Fruit fly (Drosophila melanogaster): Measurements from ENCODE around the gene CG2656.

Gene CG2656

dm6 chr3R:7171384-7172099 is 27.0 kb downstream of the CG2656 start:
- no peak for TF ChIP-seq insv (optimal IDR thresholded peaks at IDR 0.05)
- no peak for TF ChIP-seq h (optimal IDR thresholded peaks at IDR 0.05)
- no peak for TF ChIP-seq ttk (optimal IDR thresholded peaks at IDR 0.05)
- no peak for TF ChIP-seq Sin3A (optimal IDR thresholded peaks at IDR 0.05)
- TF ChIP-seq psq (optimal IDR thresholded peaks at IDR 0.05): no peak
- TF ChIP-seq Myc (optimal IDR thresholded peaks at IDR 0.05): no peak

DNA sequence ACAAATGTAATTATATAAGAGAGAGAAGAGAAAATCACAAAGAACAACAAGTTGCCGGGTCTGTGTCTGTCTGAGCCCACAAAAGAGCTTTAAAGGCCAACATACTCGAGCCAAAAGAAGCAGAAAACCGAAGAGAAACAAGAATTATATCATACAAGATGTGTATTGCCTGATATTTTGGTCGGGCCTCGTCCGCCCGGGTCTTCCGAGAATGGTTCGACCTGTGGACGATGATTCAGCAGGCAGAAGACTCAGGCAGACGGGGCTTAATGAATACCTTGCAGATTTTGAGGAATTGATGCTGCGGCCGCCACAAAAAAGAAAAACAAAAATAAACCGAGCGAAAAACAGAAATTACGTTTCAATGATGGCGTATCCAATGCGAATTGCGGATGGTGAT is 28.5 kb downstream of the CG2656 start:
- no peak for TF ChIP-seq h (optimal IDR thresholded peaks at IDR 0.05)
- TF ChIP-seq Sin3A (optimal IDR thresholded peaks at IDR 0.05): no peak
- no peak for TF ChIP-seq Myc (optimal IDR thresholded peaks at IDR 0.05)
- no peak for TF ChIP-seq ttk (optimal IDR thresholded peaks at IDR 0.05)

DNA sequence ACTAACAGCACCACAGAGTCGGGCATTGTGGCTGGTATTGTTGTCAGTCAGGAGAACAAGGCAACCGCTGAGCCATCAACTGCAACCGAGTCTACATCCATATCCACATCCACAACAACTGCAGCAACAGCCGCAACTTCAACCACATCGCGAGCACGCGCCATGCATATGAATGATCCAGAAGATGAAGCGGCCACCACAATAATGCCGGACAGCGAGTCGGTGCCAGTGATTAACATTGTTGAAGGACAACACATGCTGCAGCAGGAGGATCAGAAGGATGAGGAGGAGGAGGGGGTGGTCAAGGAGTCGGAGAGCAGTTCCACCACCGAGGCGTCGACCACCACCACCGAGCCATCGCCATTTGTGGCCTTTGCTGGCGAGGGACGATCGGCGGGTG is 30.2 kb downstream of the CG2656 start:
- TF ChIP-seq h (optimal IDR thresholded peaks at IDR 0.05) (no peak), ttk (optimal IDR thresholded peaks at IDR 0.05) (no peak), psq (optimal IDR thresholded peaks at IDR 0.05) (no peak), insv (optimal IDR thresholded peaks at IDR 0.05) (no peak), Myc (optimal IDR thresholded peaks at IDR 0.05) (no peak), Sin3A (optimal IDR thresholded peaks at IDR 0.05) (no peak)

DNA sequence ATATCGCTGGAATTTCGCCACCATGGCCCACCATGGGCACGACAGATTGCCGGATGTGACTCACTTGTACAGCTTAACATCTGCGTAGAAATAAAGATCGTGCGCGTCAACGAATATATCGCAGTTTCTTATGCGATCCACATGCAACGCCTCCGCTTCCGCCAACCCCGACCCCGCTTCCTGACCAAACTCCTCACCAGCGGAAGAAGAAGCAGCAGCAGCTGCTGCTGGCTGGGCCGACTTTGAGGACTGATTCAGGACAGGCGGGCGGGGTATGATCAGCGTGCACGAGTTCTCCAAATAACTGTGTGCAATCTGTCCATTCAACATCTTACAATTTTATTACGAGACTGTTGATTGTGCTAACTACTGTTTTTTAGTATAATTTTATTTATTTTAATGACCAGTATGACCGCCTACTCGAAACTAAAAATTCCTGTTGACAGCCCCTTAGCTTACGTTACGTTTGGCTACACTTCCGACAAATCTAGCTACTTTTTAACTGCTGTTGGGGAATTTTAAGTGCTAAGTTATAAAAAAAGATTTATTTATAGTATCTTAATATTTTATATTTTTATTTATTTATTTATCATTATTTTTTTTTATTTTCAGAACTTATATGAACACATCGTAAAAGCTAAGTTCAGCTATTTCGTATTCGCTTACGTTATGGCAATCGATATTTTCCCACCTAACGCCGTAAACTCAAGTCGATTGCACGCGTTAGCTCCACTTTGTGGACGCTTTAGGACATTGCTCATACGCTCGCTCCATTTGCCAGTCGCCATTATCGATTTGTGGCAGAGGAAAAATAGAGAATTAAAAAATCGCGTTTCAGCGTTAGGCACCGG is 41.9 kb downstream of the CG2656 start, which contains the start of the genes CG10055 and lap:
CG10055 (minus strand) TSS at position 432 of the 851 bp plus-strand sequence.
lap (plus strand) TSS at position 753 of the 851 bp plus-strand sequence.
- TF ChIP-seq Sin3A (optimal IDR thresholded peaks at IDR 0.05) (no peak), Myc (optimal IDR thresholded peaks at IDR 0.05) (no peak), h (optimal IDR thresholded peaks at IDR 0.05) (no peak), psq (optimal IDR thresholded peaks at IDR 0.05) (no peak), insv (optimal IDR thresholded peaks at IDR 0.05) (no peak), ttk (optimal IDR thresholded peaks at IDR 0.05) (no peak)

- no peak for TF ChIP-seq h (optimal IDR thresholded peaks at IDR 0.05)
- TF ChIP-seq Sin3A (optimal IDR thresholded peaks at IDR 0.05): no peak
- TF ChIP-seq ttk (optimal IDR thresholded peaks at IDR 0.05): no peak
- no peak for TF ChIP-seq insv (optimal IDR thresholded peaks at IDR 0.05)
- TF ChIP-seq Myc (optimal IDR thresholded peaks at IDR 0.05): no peak
- TF ChIP-seq psq (optimal IDR thresholded peaks at IDR 0.05): no peak
These were observed 42.8 kb downstream of the CG2656 start for dm6 chr3R:7187093-7187912.

dm6 chr3R:7187989-7188388 is 43.5 kb downstream of the CG2656 start:
- TF ChIP-seq psq (optimal IDR thresholded peaks at IDR 0.05) (no peak), ttk (optimal IDR thresholded peaks at IDR 0.05) (no peak), Myc (optimal IDR thresholded peaks at IDR 0.05) (no peak), h (optimal IDR thresholded peaks at IDR 0.05) (no peak), Sin3A (optimal IDR thresholded peaks at IDR 0.05) (no peak), insv (optimal IDR thresholded peaks at IDR 0.05) (no peak)

- TF ChIP-seq insv (optimal IDR thresholded peaks at IDR 0.05) (no peak), h (optimal IDR thresholded peaks at IDR 0.05) (no peak), psq (optimal IDR thresholded peaks at IDR 0.05) (no peak)
These were observed 44.2 kb downstream of the CG2656 start for dm6 chr3R:7188697-7189096.

dm6 chr3R:7199849-7200248 is 55.3 kb downstream of the CG2656 start:
- TF ChIP-seq insv (optimal IDR thresholded peaks at IDR 0.05) (no peak), Sin3A (optimal IDR thresholded peaks at IDR 0.05) (no peak), psq (optimal IDR thresholded peaks at IDR 0.05) (no peak), h (optimal IDR thresholded peaks at IDR 0.05) (no peak), ttk (optimal IDR thresholded peaks at IDR 0.05) (no peak), Myc (optimal IDR thresholded peaks at IDR 0.05) (no peak)

DNA sequence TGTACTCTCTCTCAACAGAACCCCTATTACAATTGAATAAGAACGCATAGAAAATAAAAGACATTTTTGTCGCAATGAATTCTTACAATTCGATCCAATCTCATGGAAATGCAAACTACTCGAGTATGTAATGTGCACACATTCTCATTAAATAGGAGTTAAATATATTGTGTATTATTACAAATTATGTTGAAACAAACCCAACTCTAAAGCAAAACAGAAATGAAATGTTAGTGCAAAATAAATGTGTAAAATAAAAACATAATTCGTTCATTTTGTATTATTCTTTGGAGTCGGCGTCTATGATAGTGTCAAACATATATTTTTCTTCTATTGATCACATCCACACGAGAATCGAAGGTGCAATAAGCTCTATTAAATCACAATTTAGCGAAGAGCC is 56.1 kb downstream of the CG2656 start, which contains the start of gene CG14609:
CG14609 (plus strand) TSS at position 301 of the 400 bp plus-strand sequence.
- no peak for TF ChIP-seq Myc (optimal IDR thresholded peaks at IDR 0.05)
- TF ChIP-seq psq (optimal IDR thresholded peaks at IDR 0.05): no peak
- TF ChIP-seq insv (optimal IDR thresholded peaks at IDR 0.05): no peak
- no peak for TF ChIP-seq h (optimal IDR thresholded peaks at IDR 0.05)
- no peak for TF ChIP-seq ttk (optimal IDR thresholded peaks at IDR 0.05)
- TF ChIP-seq Sin3A (optimal IDR thresholded peaks at IDR 0.05): no peak
